Worm (Caenorhabditis elegans) whole organism, young adult: Measurements from ENCODE around the gene F13H8.2.
A peak's percentile ranks its signal among the peaks of the same experiment; 100 is the strongest.

Experiments
- ZK185.1 ChIP-seq: sonication (generic microtip); optimal IDR thresholded peaks from 2 replicates; lab custom pipeline; 2016; ENCODE audit warnings: mild to moderate bottlenecking, missing genetic modification characterization, missing compliant biosample characterization; ENCODE audit not compliant: poor library complexity, severe bottlenecking
- ama-1 ChIP-seq, 3 experiments: fragments of 150-350 bp in 1 of 3; sonication (generic microtip) in 2 of 3; optimal IDR thresholded peaks; 2 replicates each; lab custom pipeline; 2014 to 2018; ENCODE audit warnings: missing biosample characterization in 2 of 3, missing genetic modification characterization in 2 of 3, missing genetic modification reagents in 2 of 3
- attf-3 ChIP-seq: fragments of 200-800 bp; sonication (Bioruptor generic); conservative IDR thresholded peaks from 2 replicates; pipeline ENCODE4 v1.3.6; 2022; ENCODE audit warnings: missing genetic modification reagents, missing genetic modification characterization, missing compliant biosample characterization
- cebp-1 ChIP-seq, 2 experiments: fragments of 200-800 bp in 1 of 2; sonication (Bioruptor generic) in 1 of 2; sonication (generic microtip) in 1 of 2; IDR thresholded peaks in 1 of 2; optimal IDR thresholded peaks in 1 of 2; 2 replicates each; pipeline versions ENCODE4 v1.3.6 to Lab custom; 2017 to 2022; ENCODE audit warnings: missing compliant biosample characterization in 2 of 2, missing genetic modification characterization in 2 of 2, mild to moderate bottlenecking in 1 of 2, missing genetic modification reagents in 1 of 2, moderate library complexity in 1 of 2
- dpl-1 ChIP-seq: fragments of 150-350 bp; optimal IDR thresholded peaks from 2 replicates; lab custom pipeline; 2014; ENCODE audit warnings: missing biosample characterization, missing genetic modification reagents, missing genetic modification characterization
- ets-4 ChIP-seq: fragments of 200-800 bp; sonication (Bioruptor generic); optimal IDR thresholded peaks from 2 replicates; lab custom pipeline; 2018; ENCODE audit warnings: mild to moderate bottlenecking, missing genetic modification characterization, missing compliant biosample characterization
- hlh-12 ChIP-seq: sonication (generic microtip); optimal IDR thresholded peaks from 2 replicates; lab custom pipeline; 2016; ENCODE audit warnings: missing genetic modification characterization, missing compliant biosample characterization
- hlh-26 ChIP-seq: fragments of 200-800 bp; sonication (Bioruptor generic); conservative IDR thresholded peaks from 2 replicates; pipeline ENCODE4 v1.3.6; 2022; ENCODE audit warnings: missing genetic modification reagents, missing genetic modification characterization, missing compliant biosample characterization
- lin-26 ChIP-seq: fragments of 200-800 bp; sonication (Bioruptor generic); IDR thresholded peaks from 2 replicates; pipeline ENCODE4 v1.3.6; 2022; ENCODE audit warnings: missing genetic modification reagents, missing genetic modification characterization, missing compliant biosample characterization
- madf-8 ChIP-seq: fragments of 200-800 bp; sonication (Bioruptor generic); conservative IDR thresholded peaks from 2 replicates; pipeline ENCODE4 v1.3.6; 2022; ENCODE audit warnings: missing genetic modification reagents, missing genetic modification characterization, missing compliant biosample characterization
- nhr-90 ChIP-seq: sonication (generic microtip); optimal IDR thresholded peaks from 2 replicates; lab custom pipeline; 2016; ENCODE audit warnings: missing genotype, mild to moderate bottlenecking, missing genetic modification characterization, missing compliant biosample characterization
- pha-4 ChIP-seq: fragments of 150-350 bp; sonication (generic microtip); optimal IDR thresholded peaks from 2 replicates; lab custom pipeline; 2014; ENCODE audit warnings: missing biosample characterization, missing genetic modification reagents, missing genetic modification characterization
- unc-130 ChIP-seq: sonication (generic microtip); optimal IDR thresholded peaks from 2 replicates; lab custom pipeline; 2016; ENCODE audit warnings: missing genetic modification reagents, missing genetic modification characterization, missing compliant biosample characterization

- TF ChIP-seq ets-4 (GFP tag; lab: Kevin White, UChicago), result no peak
- no peak for TF ChIP-seq madf-8 (GFP tag; lab: Robert Waterston, UW)
- no peak for TF ChIP-seq hlh-26 (GFP tag; lab: Robert Waterston, UW)
- TF ChIP-seq lin-26 (GFP tag; lab: Robert Waterston, UW), result no peak
- no peak for TF ChIP-seq ama-1 (optimal IDR thresholded peaks at IDR 0.05; lab: Kevin White, UChicago)
- TF ChIP-seq ama-1 (GFP tag; optimal IDR thresholded peaks at IDR 0.05; lab: Kevin White, UChicago), result no peak
- no peak for TF ChIP-seq ZK185.1 (tag; lab: Kevin White, UChicago)
- TF ChIP-seq unc-130, result no peak
- no peak for TF ChIP-seq pha-4
- TF ChIP-seq attf-3 (GFP tag; lab: Robert Waterston, UW), result no peak
- no peak for TF ChIP-seq cebp-1 (GFP tag; IDR thresholded peaks at IDR 0.05; lab: Robert Waterston, UW)
- no peak for TF ChIP-seq cebp-1 (tag; optimal IDR thresholded peaks at IDR 0.05; lab: Kevin White, UChicago)
- peak; percentile 64 for TF ChIP-seq dpl-1
- no peak for TF ChIP-seq nhr-90 (tag; lab: Kevin White, UChicago)
- no peak for TF ChIP-seq hlh-12
Measured at ce11 chrII:6320655-6321388, 50.7 kb downstream of the F13H8.2 start, which contains the start of gene efr-3.
